Fruit fly (Drosophila melanogaster): Measurements from ENCODE around the gene Apl.

Apl gene

dm6 chr3L:16645323-16645982, 50.5 kb downstream of the Apl start:
- TF ChIP-seq CG10654 (GFP tag; optimal IDR thresholded peaks at IDR 0.05) (no peak), CG10462 (GFP tag; optimal IDR thresholded peaks at IDR 0.05) (no peak), unpg (GFP tag; optimal IDR thresholded peaks at IDR 0.05) (no peak), scrt (GFP tag; optimal IDR thresholded peaks at IDR 0.05) (peak; percentile 32), grau (tag; optimal IDR thresholded peaks at IDR 0.05) (no peak), Hr51 (GFP tag; optimal IDR thresholded peaks at IDR 0.05) (no peak), CG5245 (GFP tag; optimal IDR thresholded peaks at IDR 0.05) (no peak), CG10209 (GFP tag; optimal IDR thresholded peaks at IDR 0.05) (no peak), Nf-YC (tag; optimal IDR thresholded peaks at IDR 0.05) (no peak), sim (GFP tag; IDR thresholded peaks at IDR 0.05) (no peak), Dll (GFP tag; IDR thresholded peaks at IDR 0.05; ENCODE audit: partially characterized antibody) (0 out of 4 replicates have a peak, but pooled peaks have one; percentile 29), vnd (GFP tag; IDR thresholded peaks at IDR 0.05; ENCODE audit: partially characterized antibody) (0 out of 3 replicates have a peak, but pooled peaks have one; percentile 11), CG11695 (GFP tag; IDR thresholded peaks at IDR 0.05) (no peak), Xrp1 (GFP tag; IDR thresholded peaks at IDR 0.05) (no peak), pros (GFP tag; optimal IDR thresholded peaks at IDR 0.05) (peak; percentile 90), amos (GFP tag; IDR thresholded peaks at IDR 0.05; ENCODE audit: partially characterized antibody) (no peak), ken (GFP tag; IDR thresholded peaks at IDR 0.05) (no peak), abd-A (tag; optimal IDR thresholded peaks at IDR 0.05) (peak; percentile 81), tup (GFP tag; optimal IDR thresholded peaks at IDR 0.05) (no peak), Ravus (GFP tag; IDR thresholded peaks at IDR 0.05) (no peak), h (optimal IDR thresholded peaks at IDR 0.05) (no peak), Dad (GFP tag; optimal IDR thresholded peaks at IDR 0.05) (no peak), esg (GFP tag; conservative IDR thresholded peaks at IDR 0.05) (no peak), CG32772 (GFP tag; IDR thresholded peaks at IDR 0.05) (no peak), row (GFP tag; IDR thresholded peaks at IDR 0.05) (no peak), wor (GFP tag; IDR thresholded peaks at IDR 0.05) (no peak), seq (GFP tag; IDR thresholded peaks at IDR 0.05) (peak; percentile 66; the same call in 1 of the 2 replicates), sqz (GFP tag; optimal IDR thresholded peaks at IDR 0.05) (peak; percentile 66), Trl (optimal IDR thresholded peaks at IDR 0.05) (peak; percentile 50 to 56), Trl (GFP tag; optimal IDR thresholded peaks at IDR 0.05) (no peak), lov (optimal IDR thresholded peaks at IDR 0.05) (no peak), lov (GFP tag; IDR thresholded peaks at IDR 0.05) (no peak), Neu2 (GFP tag; optimal IDR thresholded peaks at IDR 0.05; ENCODE audit: borderline replicate concordance) (no peak), bowl (GFP tag; IDR thresholded peaks at IDR 0.05) (0 out of 2 replicates have a peak, but pooled peaks have one; percentile 22), CG6175 (GFP tag; IDR thresholded peaks at IDR 0.05) (no peak), CG1529 (GFP tag; optimal IDR thresholded peaks at IDR 0.05) (no peak), Ptx1 (GFP tag; IDR thresholded peaks at IDR 0.05) (0 out of 2 replicates have a peak, but pooled peaks have one; percentile 12), hkb (optimal IDR thresholded peaks at IDR 0.05) (no peak), hkb (GFP tag; IDR thresholded peaks at IDR 0.05) (0 out of 2 replicates have a peak, but pooled peaks have one; percentile 26), crol (GFP tag; IDR thresholded peaks at IDR 0.05) (peak; percentile 71), sima (GFP tag; optimal IDR thresholded peaks at IDR 0.05) (no peak), Deaf1 (tag; optimal IDR thresholded peaks at IDR 0.05) (peak; percentile 74), CG4360 (GFP tag; IDR thresholded peaks at IDR 0.05) (peak; percentile 81), Stat92E (GFP tag; optimal IDR thresholded peaks at IDR 0.05) (no peak), nerfin-1 (tag; optimal IDR thresholded peaks at IDR 0.05) (peak; percentile 51), Med (GFP tag) (peak; percentile 46), dpn (GFP tag; optimal IDR thresholded peaks at IDR 0.05) (no peak), so (GFP tag; IDR thresholded peaks at IDR 0.05) (no peak), sens (GFP tag) (no peak)

Measured in whole organism, embryonic.